Worm (Caenorhabditis elegans) whole organism, L4 larva: ENCODE results near the gene nstp-7.
A peak's percentile ranks its signal among the peaks of the same experiment; 100 is the strongest.

Source experiments
- D1046.2 ChIP-seq: fragments of 200-800 bp; sonication (Bioruptor generic); IDR thresholded peaks from 2 replicates; pipeline ENCODE4 v1.3.6; 2022; ENCODE audit warnings: missing genetic modification characterization, missing compliant biosample characterization
- F26F4.8 ChIP-seq: fragments of 200-800 bp; sonication (Bioruptor generic); conservative IDR thresholded peaks from 2 replicates; pipeline ENCODE4 v1.3.6; 2022; ENCODE audit warnings: missing genetic modification characterization, missing compliant biosample characterization
- F44E2.7 ChIP-seq: fragments of 200-800 bp; sonication (Bioruptor generic); IDR thresholded peaks from 2 replicates; pipeline ENCODE4 v2.1.2; 2022; ENCODE audit warnings: missing genetic modification characterization, missing compliant biosample characterization
- F49E8.2 ChIP-seq: sonication (generic microtip); optimal IDR thresholded peaks from 2 replicates; lab custom pipeline; 2016; ENCODE audit warnings: missing compliant biosample characterization, mild to moderate bottlenecking, missing genetic modification characterization, borderline replicate concordance
- R02D3.7 ChIP-seq: fragments of 150-350 bp; sonication (generic microtip); optimal IDR thresholded peaks from 3 replicates; lab custom pipeline; 2014; ENCODE audit warnings: missing biosample characterization, missing genetic modification characterization
- Y48G9A.11 ChIP-seq: fragments of 200-800 bp; sonication (Bioruptor generic); IDR thresholded peaks from 2 replicates; pipeline ENCODE4 v1.3.6; 2022; ENCODE audit warnings: missing genetic modification reagents, missing genetic modification characterization, missing compliant biosample characterization
- Y75B8A.6 ChIP-seq: fragments of 200-800 bp; sonication (Bioruptor generic); IDR thresholded peaks from 2 replicates; pipeline ENCODE4 v1.3.6; 2022; ENCODE audit warnings: missing genetic modification reagents, missing genetic modification characterization, missing compliant biosample characterization
- ZK546.5 ChIP-seq, 2 experiments: sonication (generic microtip); optimal IDR thresholded peaks; 2 replicates each; lab custom pipeline; 2017; ENCODE audit warnings: missing biosample characterization in 2 of 2, missing genetic modification characterization in 2 of 2
- aha-1 ChIP-seq: fragments of 150-350 bp; peaks from one replicate; lab custom pipeline; 2014; ENCODE audit warnings: missing biosample characterization, missing genetic modification characterization
- attf-4 ChIP-seq: sonication (generic microtip); optimal IDR thresholded peaks from 3 replicates; lab custom pipeline; 2017; ENCODE audit warnings: missing biosample characterization, missing genetic modification characterization
- ceh-32 ChIP-seq: sonication (generic microtip); optimal IDR thresholded peaks from 2 replicates; lab custom pipeline; 2016; ENCODE audit warnings: mild to moderate bottlenecking, missing genetic modification characterization, missing compliant biosample characterization; ENCODE audit not compliant: poor library complexity
- cey-2 ChIP-seq: sonication (generic microtip); optimal IDR thresholded peaks from 3 replicates; lab custom pipeline; 2017; ENCODE audit warnings: missing genetic modification characterization, mild to moderate bottlenecking, missing compliant biosample characterization, antibody characterized with exemption, borderline replicate concordance; ENCODE audit not compliant: insufficient read depth
- ctbp-1 ChIP-seq: fragments of 200-800 bp; sonication (Bioruptor generic); IDR thresholded peaks from 2 replicates; pipeline ENCODE4 v1.3.6; 2022; ENCODE audit warnings: missing genetic modification reagents, missing genetic modification characterization, missing compliant biosample characterization
- daf-16 ChIP-seq, 3 experiments: sonication (generic microtip); optimal IDR thresholded peaks; 2 replicates each; lab custom pipeline; 2016 to 2017; ENCODE audit warnings: missing genetic modification characterization in 3 of 3, missing genetic modification reagents in 3 of 3, mild to moderate bottlenecking in 2 of 3, missing compliant biosample characterization in 2 of 3, missing biosample characterization in 1 of 3, moderate library complexity in 1 of 3
- daf-19 ChIP-seq: fragments of 200-800 bp; sonication (Bioruptor generic); conservative IDR thresholded peaks from 2 replicates; pipeline ENCODE4 v1.3.6; 2022; ENCODE audit warnings: missing genetic modification characterization, missing compliant biosample characterization
- dmd-6 ChIP-seq: fragments of 200-800 bp; sonication (Bioruptor generic); IDR thresholded peaks from 2 replicates; pipeline ENCODE4 v1.3.6; 2022; ENCODE audit warnings: missing genetic modification reagents, missing genetic modification characterization, missing compliant biosample characterization
- dmd-8 ChIP-seq: fragments of 200-800 bp; sonication (Bioruptor generic); IDR thresholded peaks from 2 replicates; pipeline ENCODE4 v1.3.6; 2022; ENCODE audit warnings: missing genetic modification characterization, missing compliant biosample characterization
- dmd-9 ChIP-seq: fragments of 200-800 bp; sonication (Bioruptor generic); IDR thresholded peaks from 2 replicates; pipeline ENCODE4 v1.3.6; 2022; ENCODE audit warnings: missing genetic modification reagents, missing genetic modification characterization, missing compliant biosample characterization
- duxl-1 ChIP-seq: sonication (generic microtip); optimal IDR thresholded peaks from 2 replicates; lab custom pipeline; 2016; ENCODE audit warnings: mild to moderate bottlenecking, missing genetic modification characterization, moderate library complexity, missing compliant biosample characterization; ENCODE audit not compliant: poor library complexity
- fos-1 ChIP-seq: fragments of 150-350 bp; optimal IDR thresholded peaks from 2 replicates; lab custom pipeline; 2014; ENCODE audit warnings: missing biosample characterization, missing genetic modification characterization
- hlh-30 ChIP-seq: sonication (generic microtip); optimal IDR thresholded peaks from 2 replicates; lab custom pipeline; 2017; ENCODE audit warnings: antibody characterized with exemption, mild to moderate bottlenecking, missing genetic modification characterization, missing compliant biosample characterization; ENCODE audit not compliant: insufficient read depth
- lim-7 ChIP-seq: fragments of 200-800 bp; sonication (Bioruptor generic); IDR thresholded peaks from 2 replicates; pipeline ENCODE4 v1.3.6; 2022; ENCODE audit warnings: missing genetic modification characterization, missing compliant biosample characterization
- lin-29 ChIP-seq: fragments of 200-800 bp; sonication (Bioruptor generic); IDR thresholded peaks from 2 replicates; pipeline ENCODE4 v1.3.6; 2022; ENCODE audit warnings: missing genetic modification reagents, missing genetic modification characterization, missing compliant biosample characterization
- lin-38 ChIP-seq: fragments of 200-800 bp; sonication (Bioruptor generic); IDR thresholded peaks from 2 replicates; pipeline ENCODE4 v1.3.6; 2022; ENCODE audit warnings: missing genetic modification reagents, missing genetic modification characterization, missing compliant biosample characterization
- mes-2 ChIP-seq: sonication (generic microtip); optimal IDR thresholded peaks from 2 replicates; lab custom pipeline; 2016; ENCODE audit warnings: missing genotype, mild to moderate bottlenecking, missing genetic modification characterization, missing compliant biosample characterization; ENCODE audit not compliant: poor library complexity, severe bottlenecking
- nhr-102 ChIP-seq: sonication (generic microtip); optimal IDR thresholded peaks from 2 replicates; lab custom pipeline; 2016; ENCODE audit warnings: mild to moderate bottlenecking, missing genetic modification characterization, moderate library complexity, missing compliant biosample characterization
- nhr-111 ChIP-seq: fragments of 200-800 bp; sonication (Bioruptor generic); optimal IDR thresholded peaks from 2 replicates; lab custom pipeline; 2018; ENCODE audit warnings: mild to moderate bottlenecking, missing genetic modification characterization, missing compliant biosample characterization
- nhr-25 ChIP-seq: sonication (generic microtip); optimal IDR thresholded peaks from 2 replicates; lab custom pipeline; 2017; ENCODE audit warnings: missing genetic modification characterization, mild to moderate bottlenecking, missing compliant biosample characterization, antibody characterized with exemption, moderate library complexity, borderline replicate concordance; ENCODE audit not compliant: insufficient read depth
- nhr-48 ChIP-seq: sonication (generic microtip); optimal IDR thresholded peaks from 2 replicates; lab custom pipeline; 2016; ENCODE audit warnings: mild to moderate bottlenecking, missing genetic modification characterization, missing compliant biosample characterization
- nhr-77 ChIP-seq: fragments of 150-350 bp; optimal IDR thresholded peaks from 2 replicates; lab custom pipeline; 2014; ENCODE audit warnings: missing biosample characterization, missing genetic modification characterization
- rbr-2 ChIP-seq: sonication (generic microtip); optimal IDR thresholded peaks from 2 replicates; lab custom pipeline; 2016; ENCODE audit warnings: missing genotype, missing genetic modification characterization, missing compliant biosample characterization
- snpc-1.2 ChIP-seq: fragments of 200-800 bp; sonication (Bioruptor generic); IDR thresholded peaks from 2 replicates; pipeline ENCODE4 v1.3.6; 2022; ENCODE audit warnings: missing genetic modification reagents, missing genetic modification characterization, missing compliant biosample characterization
- snpc-4 ChIP-seq: fragments of 150-350 bp; optimal IDR thresholded peaks from 2 replicates; lab custom pipeline; 2014; ENCODE audit warnings: missing biosample characterization, missing genetic modification characterization
- unc-130 ChIP-seq: sonication (generic microtip); optimal IDR thresholded peaks from 2 replicates; lab custom pipeline; 2016; ENCODE audit warnings: missing genetic modification reagents, missing genetic modification characterization, missing compliant biosample characterization
- unc-39 ChIP-seq: sonication (generic microtip); optimal IDR thresholded peaks from 2 replicates; lab custom pipeline; 2017; ENCODE audit warnings: missing biosample characterization, missing genetic modification characterization
- unc-62 ChIP-seq, 3 experiments: fragments of 150-350 bp in 1 of 3; sonication (generic microtip); optimal IDR thresholded peaks in 2 of 3; peaks in 1 of 3; 1 replicate in 1 of 3; 2 replicates in 2 of 3; lab custom pipeline; 2014 to 2017; ENCODE audit warnings: missing biosample characterization in 3 of 3, missing genetic modification characterization in 3 of 3, missing genetic modification reagents in 3 of 3, missing genotype in 1 of 3
- vab-7 ChIP-seq: fragments of 200-800 bp; sonication (Bioruptor generic); IDR thresholded peaks from 2 replicates; pipeline ENCODE4 v1.3.6; 2022; ENCODE audit warnings: missing genetic modification reagents, missing genetic modification characterization, missing compliant biosample characterization
- zag-1 ChIP-seq: fragments of 150-350 bp; optimal IDR thresholded peaks from 2 replicates; lab custom pipeline; 2014; ENCODE audit warnings: missing biosample characterization, missing genetic modification characterization
- zfp-2 ChIP-seq: sonication (generic microtip); optimal IDR thresholded peaks from 2 replicates; lab custom pipeline; 2016; ENCODE audit warnings: mild to moderate bottlenecking, missing genetic modification characterization, missing compliant biosample characterization
- zip-11 ChIP-seq: fragments of 200-800 bp; sonication (Bioruptor generic); IDR thresholded peaks from 2 replicates; pipeline ENCODE4 v1.3.6; 2022; ENCODE audit warnings: missing genetic modification characterization, missing compliant biosample characterization
- zip-2 ChIP-seq: fragments of 150-350 bp; optimal IDR thresholded peaks from 2 replicates; lab custom pipeline; 2014; ENCODE audit warnings: missing biosample characterization, missing genetic modification characterization
- ztf-7 ChIP-seq: fragments of 150-350 bp; optimal IDR thresholded peaks from 2 replicates; lab custom pipeline; 2014; ENCODE audit warnings: missing biosample characterization, missing genetic modification characterization

Gene nstp-7

ce11 chrV:576918-577317 lies 4.8 kb upstream of the nstp-7 start:
- peak in 1 of 2 experiments; percentile 97 for TF ChIP-seq unc-62 (GFP tag; optimal IDR thresholded peaks at IDR 0.05 in 1 of 2; lab: Kevin White, UChicago)
- no peak for TF ChIP-seq unc-62 (tag; optimal IDR thresholded peaks at IDR 0.05; lab: Kevin White, UChicago)
- no peak for TF ChIP-seq nhr-111 (GFP tag; lab: Kevin White, UChicago)
- no peak for TF ChIP-seq dmd-6 (GFP tag; lab: Robert Waterston, UW)
- no peak for TF ChIP-seq fos-1
- TF ChIP-seq R02D3.7 (tag; lab: Kevin White, UChicago) = no peak
- no peak for TF ChIP-seq zfp-2 (tag; lab: Kevin White, UChicago)
- no peak for TF ChIP-seq Y48G9A.11 (GFP tag; lab: Robert Waterston, UW)
- TF ChIP-seq nhr-48 (tag; lab: Kevin White, UChicago) = no peak
- TF ChIP-seq, all 104 proteins: peak for 1

- TF ChIP-seq zag-1 (tag; lab: Kevin White, UChicago) (no peak), dmd-8 (GFP tag; lab: Robert Waterston, UW) (no peak), Y75B8A.6 (GFP tag; lab: Robert Waterston, UW) (no peak), ctbp-1 (no peak), dmd-9 (GFP tag; lab: Robert Waterston, UW) (no peak), cey-2 (tag; lab: Kevin White, UChicago) (no peak), rbr-2 (no peak), zip-2 (tag; lab: Kevin White, UChicago) (no peak), ztf-7 (tag; lab: Kevin White, UChicago) (no peak), mes-2 (tag; lab: Kevin White, UChicago) (no peak), F49E8.2 (tag; lab: Kevin White, UChicago) (no peak), nhr-77 (tag; lab: Kevin White, UChicago) (no peak), zip-11 (GFP tag; lab: Robert Waterston, UW) (no peak), unc-39 (tag; lab: Kevin White, UChicago) (no peak), snpc-1.2 (GFP tag; lab: Robert Waterston, UW) (no peak), daf-16 (GFP tag; optimal IDR thresholded peaks at IDR 0.05; lab: Kevin White, UChicago) (no peak), daf-16 (tag; optimal IDR thresholded peaks at IDR 0.05; lab: Kevin White, UChicago) (no peak)
Measured at ce11 chrV:578977-579376, 2.7 kb upstream of the nstp-7 start, which contains the start of gene K06H6.4. TSS of gene K06H6.4 (plus strand) at chrV:579277.

DNA sequence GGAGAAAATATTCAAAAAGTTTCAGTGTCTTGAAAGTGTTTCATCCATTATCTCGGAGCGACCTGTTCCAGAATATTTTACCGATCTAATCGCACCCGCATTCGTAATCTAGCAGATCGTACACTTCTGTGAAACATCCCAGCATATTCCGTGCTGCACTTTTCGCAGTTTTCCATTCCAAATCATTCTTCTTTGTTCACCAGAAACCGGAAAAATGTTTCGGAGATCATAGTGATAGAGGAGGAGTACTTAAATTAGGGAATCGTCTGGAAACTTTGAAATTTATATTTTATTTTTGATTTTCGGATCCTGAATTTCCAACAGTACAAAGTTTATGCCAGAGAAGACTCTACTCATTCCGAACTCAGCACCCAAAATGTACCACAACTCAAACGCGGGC lies 3.8 kb downstream of the nstp-7 start, which contains the start of gene K06H6.2:
K06H6.2 (plus strand) TSS at position 301 of the 400 bp plus-strand sequence.
- TF ChIP-seq aha-1 (tag; lab: Kevin White, UChicago) (peak; percentile 4), D1046.2 (no peak)
- TF ChIP-seq, all 104 proteins: peak for 1

DNA sequence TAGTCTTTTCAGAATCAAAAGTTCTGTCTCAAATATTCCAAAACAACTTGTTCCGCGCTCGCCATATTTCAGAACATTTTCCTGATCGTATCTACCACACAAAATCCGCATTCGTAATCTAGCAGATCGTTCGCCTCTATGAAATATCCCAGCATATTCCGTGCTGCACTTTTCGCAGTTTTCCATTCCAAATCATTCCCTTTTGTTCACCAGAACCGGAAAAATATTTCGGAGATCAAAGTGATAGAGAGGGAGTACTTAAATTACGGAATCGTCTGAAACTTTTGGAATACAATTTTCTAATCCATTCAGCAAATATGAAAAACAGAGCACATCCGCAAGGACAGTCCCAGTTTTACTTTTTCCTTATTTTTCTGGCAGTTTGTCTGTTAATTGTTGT lies 6.1 kb downstream of the nstp-7 start, which contains the start of gene K06H6.1:
K06H6.1 (plus strand) TSS at position 301 of the 400 bp plus-strand sequence.
- TF ChIP-seq ceh-32 (tag; lab: Kevin White, UChicago) (no peak), unc-62 (GFP tag; optimal IDR thresholded peaks at IDR 0.05 in 1 of 2; lab: Kevin White, UChicago) (peak in 1 of 2 experiments; percentile 40), unc-62 (tag; optimal IDR thresholded peaks at IDR 0.05; lab: Kevin White, UChicago) (no peak), attf-4 (tag; lab: Kevin White, UChicago) (no peak), ZK546.5 (tag; optimal IDR thresholded peaks at IDR 0.05; lab: Kevin White, UChicago) (no peak), unc-130 (no peak), snpc-4 (tag; lab: Kevin White, UChicago) (no peak), nhr-102 (tag; lab: Kevin White, UChicago) (no peak), nhr-48 (tag; lab: Kevin White, UChicago) (no peak)
- TF ChIP-seq, all 104 proteins: peak for 1

ce11 chrV:590182-590581 lies 8.5 kb downstream of the nstp-7 start, which contains the start of gene ZK488.6:
TSS of gene ZK488.6 (plus strand) at chrV:590482.
- TF ChIP-seq F44E2.7 (no peak), cey-2 (tag; lab: Kevin White, UChicago) (no peak), hlh-30 (tag; lab: Kevin White, UChicago) (no peak), D1046.2 (no peak), snpc-4 (tag; lab: Kevin White, UChicago) (no peak), vab-7 (GFP tag; lab: Robert Waterston, UW) (no peak), F26F4.8 (GFP tag; lab: Robert Waterston, UW) (no peak), daf-19 (GFP tag; lab: Robert Waterston, UW) (no peak), duxl-1 (tag; lab: Kevin White, UChicago) (no peak), dmd-9 (GFP tag; lab: Robert Waterston, UW) (no peak), lim-7 (no peak), nhr-25 (no peak), lin-29 (no peak), lin-38 (GFP tag; lab: Robert Waterston, UW) (no peak)
- TF ChIP-seq, all 104 proteins: peak for 0
